Worm (Caenorhabditis elegans): ENCODE data around the gene npp-3.

DNA sequence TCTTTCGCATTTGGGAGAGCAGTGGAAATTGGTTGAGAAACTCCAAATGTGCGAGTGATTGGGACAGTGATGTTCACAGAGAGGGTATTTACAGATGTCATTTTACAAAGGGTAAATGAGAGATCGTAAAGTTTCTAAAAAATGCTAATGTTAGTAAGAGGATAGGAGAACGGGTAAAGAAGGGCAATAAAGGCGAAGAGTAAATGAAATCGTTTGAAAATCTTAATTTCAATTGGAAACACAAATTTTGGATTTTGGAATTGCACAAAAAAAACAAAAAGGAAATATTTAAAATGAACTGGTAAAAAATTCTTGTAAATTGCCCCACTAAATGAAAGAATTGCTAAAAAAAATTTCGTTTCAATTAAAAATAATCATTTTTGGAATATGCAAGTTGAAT lies 58.1 kb downstream of the npp-3 start, which contains the start of gene pap-3:
- TF ChIP-seq elt-2 (tag; optimal IDR thresholded peaks at IDR 0.05) (no peak), nhr-25 (tag; optimal IDR thresholded peaks at IDR 0.05) (no peak), aly-2 (tag; optimal IDR thresholded peaks at IDR 0.05) (no peak), snpc-4 (tag; optimal IDR thresholded peaks at IDR 0.05) (no peak), daf-12 (tag; optimal IDR thresholded peaks at IDR 0.05) (no peak), ZK546.5 (tag; optimal IDR thresholded peaks at IDR 0.05) (no peak), nhr-43 (tag; optimal IDR thresholded peaks at IDR 0.05; ENCODE audit: poor library complexity, severe bottlenecking) (no peak), pqm-1 (tag; optimal IDR thresholded peaks at IDR 0.05) (no peak)

Measured in whole organism, L3 larva.